Worm (Caenorhabditis elegans) whole organism, dauer: ENCODE data around the gene C08E8.9.
"Not testable (repeated sequence)": the region's sequence is repeated elsewhere in the genome, so short reads cannot be mapped to it uniquely, and the experiment has no call there.

Experiments
- unc-62 ChIP-seq: sonication (generic microtip); optimal IDR thresholded peaks from 2 replicates; lab custom pipeline; 2017; ENCODE audit warnings: missing biosample characterization, missing genetic modification reagents, missing genetic modification characterization

Gene C08E8.9

DNA sequence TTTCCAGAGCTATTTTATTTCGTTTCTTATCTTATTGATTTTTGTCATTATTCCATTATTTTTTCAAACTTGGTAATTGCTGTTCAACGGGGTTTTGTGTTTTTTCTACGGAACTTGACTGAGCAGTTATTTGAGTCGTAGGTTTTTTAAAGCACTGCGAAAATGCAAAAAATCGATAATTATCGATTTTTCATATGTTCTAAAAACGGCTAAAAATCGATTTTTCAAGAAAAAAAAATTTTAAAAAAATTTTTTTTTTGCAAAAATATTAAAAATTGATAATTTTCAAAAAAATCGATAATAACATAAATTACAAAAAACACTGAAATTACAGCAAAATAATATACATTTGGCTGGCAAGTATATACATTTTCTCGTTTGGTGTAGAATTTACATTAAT, 10.9 kb downstream of the C08E8.9 start:
- no peak for TF ChIP-seq unc-62

DNA sequence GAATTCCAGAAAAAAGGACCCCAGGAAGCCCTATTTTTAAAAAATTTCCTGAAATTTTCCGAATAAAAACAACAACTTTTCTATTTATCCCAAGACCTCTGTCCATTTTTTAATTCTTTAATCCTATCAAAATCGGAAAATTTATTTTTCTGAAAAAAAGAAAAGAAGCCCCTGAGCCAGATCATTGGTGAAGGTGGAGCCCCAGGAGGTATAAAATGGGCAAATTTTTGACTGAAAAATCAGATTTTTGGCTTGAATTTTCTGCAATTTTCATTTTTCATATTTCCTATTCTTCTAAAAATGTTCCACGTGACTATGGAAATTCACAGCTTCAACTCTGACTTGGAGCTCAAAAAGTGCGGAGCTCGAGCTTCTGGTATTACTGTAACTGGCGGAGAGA, 14.2 kb downstream of the C08E8.9 start, which contains the start of gene Y51A2B.8:
Gene Y51A2B.8, plus strand, starts transcription at position 301 of the 400 bp plus-strand sequence.
- no peak for TF ChIP-seq unc-62

DNA sequence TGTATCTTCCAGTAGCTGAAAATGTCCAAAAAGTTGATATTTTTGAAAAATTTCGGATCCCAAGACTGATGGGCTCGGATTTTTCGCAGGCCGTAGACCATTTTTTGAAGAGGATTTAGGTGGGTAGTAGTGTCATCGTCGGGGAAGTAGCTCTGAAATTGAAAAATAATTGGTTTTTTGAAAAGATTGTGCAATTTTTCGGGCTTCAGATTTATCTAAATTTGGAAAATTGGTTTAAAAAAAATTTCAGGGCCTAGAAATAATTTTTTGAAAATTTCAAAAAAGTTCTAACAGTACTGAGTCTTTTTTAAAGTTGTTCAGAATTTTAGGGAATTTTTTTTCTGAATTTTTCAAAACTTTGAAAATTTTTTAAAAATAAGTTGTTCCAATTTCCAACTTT, 17.9 kb downstream of the C08E8.9 start, which contains the start of gene nhr-288:
Gene nhr-288, minus strand, starts transcription at position 101 of the 400 bp plus-strand sequence.
- TF ChIP-seq unc-62, result no peak

DNA sequence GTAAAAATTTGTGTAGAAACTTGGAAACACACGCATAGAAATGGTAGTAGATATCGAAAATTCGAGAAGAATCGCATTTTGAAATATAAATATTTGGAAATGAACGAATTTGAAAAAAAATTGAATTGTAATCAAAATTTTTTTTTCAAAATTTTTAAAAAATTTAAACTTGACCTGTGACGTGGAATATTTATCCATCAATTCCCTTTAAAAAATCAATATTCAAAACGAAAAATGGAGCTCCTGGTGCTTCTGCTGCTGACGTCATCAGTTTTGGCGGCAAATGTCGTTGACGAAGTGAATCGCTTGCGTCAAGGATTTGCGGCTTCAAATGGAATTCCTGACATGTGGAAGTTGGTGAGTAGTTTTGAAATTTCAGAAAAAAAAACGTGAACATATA, 24.4 kb downstream of the C08E8.9 start, which contains the start of the genes Y51A2B.4 and Y51A2B.5:
Gene Y51A2B.4, minus strand, starts transcription at position 101 of the 400 bp plus-strand sequence.
Gene Y51A2B.5, plus strand, starts transcription at position 232 of the 400 bp plus-strand sequence.
- TF ChIP-seq unc-62, result no peak

DNA sequence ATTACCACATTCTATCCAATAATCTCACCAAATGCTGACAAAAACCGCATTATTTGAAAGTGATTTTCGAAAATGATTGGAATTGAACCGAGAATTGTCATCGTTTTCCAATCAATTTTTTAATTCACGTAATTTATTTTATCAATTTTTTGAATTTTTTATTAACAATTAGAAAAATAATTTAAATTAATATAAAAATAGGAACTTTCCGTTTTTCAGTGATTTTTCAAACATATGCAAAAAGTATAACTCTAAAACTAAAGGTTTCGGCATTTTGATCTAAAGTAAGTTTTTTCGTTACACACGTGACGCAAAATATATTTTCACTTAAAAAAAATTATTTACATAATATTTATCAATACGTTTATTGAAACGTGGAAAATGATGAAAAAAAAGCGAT, 29.5 kb downstream of the C08E8.9 start, which contains the start of gene Y51A2B.6:
Gene Y51A2B.6, minus strand, starts transcription at position 101 of the 400 bp plus-strand sequence.
- TF ChIP-seq unc-62, result no peak

DNA sequence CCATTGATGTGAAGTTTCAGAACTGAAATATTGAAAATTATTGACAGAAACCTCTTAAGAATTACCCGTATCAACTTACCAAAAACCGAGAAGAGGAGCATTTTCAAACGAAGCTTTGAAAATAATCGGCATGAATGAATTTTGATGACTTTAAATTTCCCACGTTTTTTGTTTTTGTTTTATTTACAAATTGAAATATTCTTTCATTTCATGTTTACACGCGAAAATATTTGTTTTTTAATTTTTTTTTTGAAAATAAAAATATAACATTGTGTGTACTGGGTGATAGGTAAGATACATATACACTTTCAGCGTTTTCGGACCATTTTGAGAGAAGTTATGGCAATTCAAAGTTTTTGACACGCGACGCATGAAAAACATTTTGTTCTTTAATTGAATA, 31.0 kb downstream of the C08E8.9 start, which contains the start of gene Y51A2B.9:
Gene Y51A2B.9, minus strand, starts transcription at position 101 of the 400 bp plus-strand sequence.
- TF ChIP-seq unc-62, result no peak

DNA sequence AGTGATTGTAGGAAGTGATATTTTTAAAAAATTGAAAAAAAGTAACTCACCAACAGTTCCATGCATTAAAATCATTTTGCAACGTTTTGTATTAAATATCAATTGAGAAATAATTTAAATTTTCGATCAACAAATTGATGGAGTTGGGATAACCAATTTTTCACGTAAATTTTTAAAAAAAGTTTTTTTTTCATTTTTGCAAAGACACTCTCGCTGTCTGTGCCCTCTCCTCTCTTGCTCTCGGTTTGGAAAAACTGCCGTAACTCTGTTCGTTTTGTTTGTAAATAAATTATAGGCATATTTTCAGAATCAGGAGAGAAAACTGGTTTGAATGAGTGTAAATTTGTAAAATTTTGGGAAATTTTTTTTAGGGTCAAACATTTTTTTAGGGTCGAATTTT, 33.2 kb downstream of the C08E8.9 start, which contains the start of gene Y51A2B.16:
Gene Y51A2B.16, minus strand, starts transcription at position 101 of the 400 bp plus-strand sequence.
- no peak for TF ChIP-seq unc-62

DNA sequence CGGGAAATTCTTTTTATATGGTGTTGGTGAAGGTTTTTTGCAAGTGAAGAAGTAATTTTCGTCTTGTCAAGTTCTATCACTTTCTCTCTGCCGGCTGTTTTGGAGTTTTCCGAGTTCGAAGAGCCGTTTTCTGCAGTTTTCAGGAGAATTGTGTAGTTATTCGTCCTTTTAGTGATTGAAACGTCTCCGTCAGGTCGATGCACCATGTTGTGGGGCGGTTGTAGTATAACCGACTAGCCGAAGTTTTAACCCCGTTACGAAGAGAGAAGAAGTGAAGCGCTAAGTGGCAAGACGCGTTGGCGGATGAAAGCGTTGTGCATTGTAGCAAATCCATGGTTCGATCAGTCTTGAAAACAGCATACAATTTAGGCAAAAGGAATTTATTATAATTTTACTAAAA, 38.1 kb downstream of the C08E8.9 start:
- no peak for TF ChIP-seq unc-62

DNA sequence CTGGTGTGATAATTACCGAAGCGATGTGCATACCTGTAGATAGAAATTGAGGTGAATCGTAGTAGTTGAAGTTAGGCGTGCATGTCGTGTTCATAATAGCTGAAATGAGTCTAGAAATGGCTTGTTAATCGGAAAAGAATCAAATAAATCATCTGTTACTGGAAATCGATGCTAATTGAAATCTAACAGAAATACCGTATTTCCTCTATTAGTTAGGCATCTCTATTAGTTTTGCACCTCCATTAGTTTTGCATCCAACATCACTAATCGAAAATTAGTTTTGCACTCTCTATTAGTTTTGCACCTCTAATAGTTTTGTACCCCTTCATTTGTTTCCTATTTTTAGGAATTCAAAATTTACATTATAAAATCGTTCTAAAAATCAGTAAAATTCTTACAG, 40.1 kb downstream of the C08E8.9 start, which contains the start of gene srh-209:
Gene srh-209, minus strand, starts transcription at position 101 of the 400 bp plus-strand sequence.
- not testable (repeated sequence) for TF ChIP-seq unc-62

DNA sequence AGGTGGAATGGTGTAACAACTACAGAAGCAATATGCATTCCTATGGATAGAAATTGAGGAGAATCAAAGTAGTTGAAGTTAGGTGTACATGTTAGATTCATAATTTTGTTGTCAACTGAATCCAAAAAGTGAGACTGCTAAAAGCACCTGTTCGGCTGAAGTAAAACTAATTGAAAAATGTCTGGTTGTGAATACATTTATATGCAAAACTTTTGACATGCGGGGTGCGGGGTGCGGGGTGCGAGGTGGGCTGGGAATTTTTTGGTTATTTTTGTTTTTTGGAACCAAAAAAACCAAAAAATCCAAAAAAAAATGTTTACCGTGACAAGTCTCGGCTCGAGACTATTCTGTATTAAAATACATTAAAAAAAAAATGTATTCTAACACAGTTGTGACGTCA, 45.5 kb downstream of the C08E8.9 start, which contains the start of gene srh-207:
Gene srh-207, minus strand, starts transcription at position 101 of the 400 bp plus-strand sequence.
- TF ChIP-seq unc-62, result no peak

DNA sequence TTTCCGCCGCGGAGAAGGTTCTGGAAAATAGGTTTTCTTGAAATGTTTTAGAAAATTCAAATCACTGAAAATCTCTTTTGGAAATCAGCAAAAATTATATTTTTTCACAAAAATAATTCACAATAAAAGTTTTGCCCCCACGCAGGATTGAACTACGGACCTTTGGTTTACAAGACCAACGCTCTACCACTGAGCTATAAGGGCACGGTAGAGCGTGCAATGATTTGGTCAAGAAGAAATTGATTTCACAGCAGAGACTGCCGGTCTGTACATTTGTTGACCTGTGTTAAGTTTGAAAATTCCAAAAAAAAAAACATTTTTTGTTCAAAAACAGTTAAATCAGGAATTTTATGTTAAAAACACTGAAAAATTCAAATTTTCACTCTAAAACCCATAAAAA, 47.7 kb downstream of the C08E8.9 start:
- no peak for TF ChIP-seq unc-62

DNA sequence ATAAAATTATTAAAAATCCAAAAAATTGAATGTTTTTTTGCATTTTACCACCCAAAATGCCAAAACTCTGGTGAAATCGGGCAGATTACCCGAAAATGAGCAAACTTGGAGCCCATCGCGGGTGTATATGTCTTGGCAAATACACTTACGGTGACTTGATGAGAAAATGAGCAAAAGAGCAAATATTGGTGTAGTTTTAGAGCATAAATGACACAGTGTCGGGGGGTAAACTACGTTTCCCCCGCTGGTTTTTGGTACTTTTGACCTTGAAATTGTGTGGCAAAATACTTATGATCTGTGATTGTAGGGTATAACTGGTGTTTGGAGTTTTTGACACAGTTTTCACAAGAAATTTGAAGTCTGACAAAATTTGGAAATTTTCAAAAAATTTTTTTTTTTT, 48.2 kb downstream of the C08E8.9 start, which contains the start of gene ZK262.2:
Gene ZK262.2, minus strand, starts transcription at position 101 of the 400 bp plus-strand sequence.
- TF ChIP-seq unc-62, result no peak

DNA sequence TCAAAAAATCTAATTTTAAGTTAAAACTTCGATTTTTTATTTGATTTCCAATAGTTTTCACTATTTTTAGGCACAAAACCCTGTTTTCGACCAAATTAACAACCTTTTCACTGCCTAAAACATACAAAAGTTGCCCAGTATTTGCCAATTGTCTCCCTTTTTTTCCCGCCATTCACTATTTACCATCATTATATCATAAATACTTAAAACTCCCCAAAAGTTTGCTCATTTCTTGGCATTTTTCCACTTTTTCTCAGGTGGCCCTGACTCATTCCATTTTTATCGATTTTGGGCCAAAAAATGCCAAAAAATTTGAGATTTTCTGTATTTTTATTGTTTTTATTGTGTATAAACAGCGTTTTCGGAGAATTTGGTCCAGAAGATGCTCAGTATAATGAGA, 49.4 kb downstream of the C08E8.9 start, which contains the start of gene txt-8:
Gene txt-8, plus strand, starts transcription at position 301 of the 400 bp plus-strand sequence.
- TF ChIP-seq unc-62, result no peak
